Fruit fly (Drosophila melanogaster) whole organism, embryonic: ENCODE results near the gene Cyp12a4.

ENCODE experiments used
- Abd-B ChIP-seq: fragments of 200-800 bp; sonication (Bioruptor generic); optimal IDR thresholded peaks from 2 replicates; lab custom pipeline; 2018; ENCODE audit warnings: missing biosample characterization, mild to moderate bottlenecking, missing genetic modification characterization, moderate library complexity
- Aef1 ChIP-seq: fragments of 200-800 bp; sonication (Bioruptor generic); IDR thresholded peaks from 3 replicates; pipeline ENCODE4 v1.3.6; 2022; ENCODE audit warnings: missing biosample characterization, missing genetic modification characterization
- Atf6 ChIP-seq: fragments of 200-800 bp; sonication (Bioruptor generic); IDR thresholded peaks from 2 replicates; pipeline ENCODE4 v1.3.6; 2022; ENCODE audit warnings: missing biosample characterization, missing genetic modification characterization
- Awh ChIP-seq: fragments of 200-800 bp; sonication (Bioruptor generic); IDR thresholded peaks from 2 replicates; pipeline ENCODE4, ENCODE4 v1.3.6; 2022; ENCODE audit warnings: missing biosample characterization, missing genetic modification characterization
- C15 ChIP-seq: fragments of 200-800 bp; sonication (Bioruptor generic); IDR thresholded peaks from 3 replicates; pipeline ENCODE4 v1.3.6; 2022; ENCODE audit warnings: missing biosample characterization, missing genetic modification characterization
- CG10366 ChIP-seq: fragments of 200-800 bp; sonication (Bioruptor generic); IDR thresholded peaks from 2 replicates; pipeline ENCODE4 v1.3.6; 2022; ENCODE audit warnings: missing biosample characterization, missing genetic modification characterization
- CG10543 ChIP-seq: fragments of 200-800 bp; sonication (Bioruptor generic); optimal IDR thresholded peaks from 3 replicates; lab custom pipeline; 2017; ENCODE audit warnings: missing biosample characterization, mild to moderate bottlenecking, missing genetic modification characterization, moderate library complexity
- CG12299 ChIP-seq: fragments of 200-800 bp; sonication (Bioruptor generic); optimal IDR thresholded peaks from 2 replicates; lab custom pipeline; 2018; ENCODE audit warnings: missing biosample characterization, mild to moderate bottlenecking, missing genetic modification characterization
- CG13624 ChIP-seq: fragments of 200-800 bp; sonication (Bioruptor generic); optimal IDR thresholded peaks from 2 replicates; lab custom pipeline; 2016; ENCODE audit warnings: missing biosample characterization, missing genetic modification characterization
- CG17829 ChIP-seq: fragments of 200-800 bp; optimal IDR thresholded peaks from 2 replicates; lab custom pipeline; 2019; ENCODE audit warnings: missing biosample characterization, mild to moderate bottlenecking, missing genetic modification characterization, moderate library complexity
- CG3163 ChIP-seq: fragments of 200-800 bp; sonication (Bioruptor generic); optimal IDR thresholded peaks from 3 replicates; lab custom pipeline; 2016; ENCODE audit warnings: missing biosample characterization, missing genetic modification characterization
- CG34422 ChIP-seq: fragments of 200-800 bp; sonication (Bioruptor generic); IDR thresholded peaks from 3 replicates; pipeline ENCODE4 v1.3.6; 2022; ENCODE audit warnings: missing biosample characterization, missing genetic modification characterization
- CG3838 ChIP-seq: fragments of 200-800 bp; sonication (Bioruptor generic); optimal IDR thresholded peaks from 3 replicates; lab custom pipeline; 2016; ENCODE audit warnings: missing biosample characterization, missing genetic modification characterization
- CG3847 ChIP-seq: fragments of 200-800 bp; sonication (Bioruptor generic); IDR thresholded peaks from 2 replicates; pipeline ENCODE4 v1.3.6; 2022; ENCODE audit warnings: missing biosample characterization, missing genetic modification characterization
- CG42726 ChIP-seq: fragments of 200-800 bp; sonication (Bioruptor generic); IDR thresholded peaks from 2 replicates; pipeline ENCODE4 v1.3.6; 2022; ENCODE audit warnings: missing biosample characterization, missing genetic modification characterization; ENCODE audit not compliant: partially characterized antibody
- CG4328 ChIP-seq: fragments of 200-800 bp; sonication (Bioruptor generic); optimal IDR thresholded peaks from 3 replicates; lab custom pipeline; 2017; ENCODE audit warnings: missing biosample characterization, missing genetic modification reagents, missing genetic modification characterization
- CG4424 ChIP-seq: fragments of 200-800 bp; sonication (Bioruptor generic); optimal IDR thresholded peaks from 3 replicates; lab custom pipeline; 2016; ENCODE audit warnings: missing biosample characterization, missing genetic modification characterization
- CG4707 ChIP-seq: fragments of 200-800 bp; sonication (Bioruptor generic); optimal IDR thresholded peaks from 2 replicates; lab custom pipeline; 2018; ENCODE audit warnings: missing biosample characterization, mild to moderate bottlenecking, missing genetic modification characterization, moderate library complexity
- CG6254 ChIP-seq: fragments of 200-800 bp; sonication (Bioruptor generic); optimal IDR thresholded peaks from 3 replicates; lab custom pipeline; 2017; ENCODE audit warnings: mild to moderate bottlenecking, missing biosample characterization, missing genetic modification reagents, missing genetic modification characterization
- CG7839 ChIP-seq: fragments of 200-800 bp; sonication (Bioruptor generic); optimal IDR thresholded peaks from 3 replicates; lab custom pipeline; 2018; ENCODE audit warnings: missing biosample characterization, mild to moderate bottlenecking, missing genetic modification characterization, moderate library complexity
- CG8290 ChIP-seq, 3 experiments: fragments of 200-800 bp; sonication (Bioruptor generic); optimal IDR thresholded peaks; 2 replicates each; lab custom pipeline; 2016 to 2019; ENCODE audit warnings: missing biosample characterization in 3 of 3, missing genetic modification characterization in 3 of 3, mild to moderate bottlenecking in 2 of 3, moderate library complexity in 1 of 3
- CG8388 ChIP-seq: fragments of 200-800 bp; sonication (Bioruptor generic); optimal IDR thresholded peaks from 2 replicates; lab custom pipeline; 2019; ENCODE audit warnings: missing biosample characterization, mild to moderate bottlenecking, missing genetic modification characterization, moderate library complexity
- CG9817 ChIP-seq: fragments of 200-800 bp; sonication (Bioruptor generic); optimal IDR thresholded peaks from 2 replicates; lab custom pipeline; 2018; ENCODE audit warnings: missing biosample characterization, mild to moderate bottlenecking, missing genetic modification characterization, moderate library complexity
- Camta ChIP-seq: fragments of 200-800 bp; sonication (Bioruptor generic); optimal IDR thresholded peaks from 2 replicates; lab custom pipeline; 2016; ENCODE audit warnings: missing biosample characterization, missing genetic modification characterization
- D19A ChIP-seq: fragments of 200-800 bp; optimal IDR thresholded peaks from 3 replicates; lab custom pipeline; 2019; ENCODE audit warnings: missing biosample characterization, mild to moderate bottlenecking, missing genetic modification characterization, moderate library complexity
- Doc2 ChIP-seq: fragments of 200-800 bp; sonication (Bioruptor generic); IDR thresholded peaks from 2 replicates; pipeline ENCODE4 v1.3.6; 2022; ENCODE audit warnings: missing biosample characterization, missing genetic modification characterization
- Elba2 ChIP-seq: fragments of 200-800 bp; sonication (Bioruptor generic); optimal IDR thresholded peaks from 3 replicates; lab custom pipeline; 2016; ENCODE audit warnings: missing biosample characterization, missing genetic modification characterization
- Fer3 ChIP-seq: fragments of 200-800 bp; sonication (Bioruptor generic); optimal IDR thresholded peaks from 2 replicates; lab custom pipeline; 2018; ENCODE audit warnings: missing biosample characterization, mild to moderate bottlenecking, missing genetic modification characterization, moderate library complexity
- H15 ChIP-seq: fragments of 200-800 bp; sonication (Bioruptor generic); IDR thresholded peaks from 3 replicates; pipeline ENCODE4 v1.3.6; 2022; ENCODE audit warnings: missing biosample characterization, missing genetic modification characterization
- Hr51 ChIP-seq, 2 experiments: fragments of 200-800 bp; sonication (Bioruptor generic); optimal IDR thresholded peaks; 2 replicates in 1 of 2; 3 replicates in 1 of 2; lab custom pipeline; 2016 to 2018; ENCODE audit warnings: missing biosample characterization in 2 of 2, missing genetic modification characterization in 2 of 2, mild to moderate bottlenecking in 1 of 2, moderate library complexity in 1 of 2
- Nf-YA ChIP-seq: fragments of 200-800 bp; sonication (Bioruptor generic); IDR thresholded peaks from 2 replicates; pipeline ENCODE4 v1.3.6; 2022; ENCODE audit warnings: missing biosample characterization, missing genetic modification characterization
- NfI ChIP-seq: fragments of 200-800 bp; sonication (Bioruptor generic); optimal IDR thresholded peaks from 3 replicates; lab custom pipeline; 2018; ENCODE audit warnings: missing biosample characterization, mild to moderate bottlenecking, missing genetic modification characterization, moderate library complexity
- Ptx1 ChIP-seq: fragments of 200-800 bp; sonication (Bioruptor generic); IDR thresholded peaks from 2 replicates; pipeline ENCODE4 v1.3.6; 2022; ENCODE audit warnings: missing biosample characterization, missing genetic modification characterization
- Sry-β ChIP-seq: fragments of 200-800 bp; sonication (Bioruptor generic); optimal IDR thresholded peaks from 2 replicates; lab custom pipeline; 2018; ENCODE audit warnings: missing biosample characterization, mild to moderate bottlenecking, missing genetic modification characterization, moderate library complexity
- Stat92E ChIP-seq, 3 experiments: fragments of >200 bp in 2 of 3; fragments of 200-800 bp in 1 of 3; sonication (Bioruptor generic) in 1 of 3; optimal IDR thresholded peaks; 2 replicates each; lab custom pipeline; 2017 to 2019; ENCODE audit warnings: missing biosample characterization in 3 of 3, missing genetic modification characterization in 3 of 3, mild to moderate bottlenecking in 1 of 3, moderate library complexity in 1 of 3
- Trl ChIP-seq, 3 experiments: fragments of >200 bp in 2 of 3; fragments of 200-800 bp in 1 of 3; sonication (Bioruptor generic) in 1 of 3; optimal IDR thresholded peaks; 2 replicates in 1 of 3; 3 replicates in 2 of 3; lab custom pipeline; 2016 to 2017; ENCODE audit warnings: missing biosample characterization in 1 of 3, missing genetic modification characterization in 1 of 3
- aop ChIP-seq: fragments of 200-800 bp; sonication (Bioruptor generic); IDR thresholded peaks from 2 replicates; pipeline ENCODE4 v1.3.6; 2022; ENCODE audit warnings: missing biosample characterization, missing genetic modification characterization
- bowl ChIP-seq: fragments of 200-800 bp; sonication (Bioruptor generic); IDR thresholded peaks from 2 replicates; pipeline ENCODE4 v1.3.6; 2022; ENCODE audit warnings: missing biosample characterization, missing genetic modification characterization
- cas ChIP-seq: fragments of 200-800 bp; sonication (Bioruptor generic); IDR thresholded peaks from 2 replicates; pipeline ENCODE4 v1.3.6; 2022; ENCODE audit warnings: missing biosample characterization, missing genetic modification characterization
- danr ChIP-seq: fragments of 200-800 bp; sonication (Bioruptor generic); IDR thresholded peaks from 2 replicates; pipeline ENCODE4 v1.3.6; 2022; ENCODE audit warnings: missing biosample characterization, missing genetic modification characterization
- ewg ChIP-seq: fragments of 200-800 bp; sonication (Bioruptor generic); optimal IDR thresholded peaks from 3 replicates; lab custom pipeline; 2017; ENCODE audit warnings: mild to moderate bottlenecking, missing biosample characterization, missing genetic modification reagents, missing genetic modification characterization
- exex ChIP-seq: fragments of 200-800 bp; sonication (Bioruptor generic); optimal IDR thresholded peaks from 4 replicates; lab custom pipeline; 2018; ENCODE audit warnings: missing biosample characterization, mild to moderate bottlenecking, missing genetic modification characterization, moderate library complexity
- kni ChIP-seq: fragments of 200-800 bp; sonication (Bioruptor generic); optimal IDR thresholded peaks from 3 replicates; lab custom pipeline; 2017; ENCODE audit warnings: mild to moderate bottlenecking, missing biosample characterization, missing genetic modification reagents, missing genetic modification characterization
- nerfin-1 ChIP-seq: fragments of 200-800 bp; sonication (Bioruptor generic); optimal IDR thresholded peaks from 3 replicates; lab custom pipeline; 2019; ENCODE audit warnings: missing biosample characterization, mild to moderate bottlenecking, missing genetic modification characterization, moderate library complexity
- nerfin-2 ChIP-seq: fragments of 200-800 bp; sonication (Bioruptor generic); IDR thresholded peaks from 2 replicates; pipeline ENCODE4 v1.3.6; 2022; ENCODE audit warnings: missing biosample characterization, missing genetic modification characterization; ENCODE audit not compliant: partially characterized antibody
- row ChIP-seq: fragments of 200-800 bp; sonication (Bioruptor generic); IDR thresholded peaks from 3 replicates; pipeline ENCODE4 v1.3.6; 2022; ENCODE audit warnings: missing biosample characterization, missing genetic modification characterization
- sd ChIP-seq: fragments of 200-800 bp; sonication (Bioruptor generic); optimal IDR thresholded peaks from 3 replicates; lab custom pipeline; 2018; ENCODE audit warnings: missing biosample characterization, mild to moderate bottlenecking, missing genetic modification characterization, moderate library complexity
- sens ChIP-seq: fragments of 200-800 bp; sonication (Bioruptor generic); peaks from one replicate; lab custom pipeline; 2016; ENCODE audit warnings: missing biosample characterization, missing genetic modification characterization

The Cyp12a4 gene

DNA sequence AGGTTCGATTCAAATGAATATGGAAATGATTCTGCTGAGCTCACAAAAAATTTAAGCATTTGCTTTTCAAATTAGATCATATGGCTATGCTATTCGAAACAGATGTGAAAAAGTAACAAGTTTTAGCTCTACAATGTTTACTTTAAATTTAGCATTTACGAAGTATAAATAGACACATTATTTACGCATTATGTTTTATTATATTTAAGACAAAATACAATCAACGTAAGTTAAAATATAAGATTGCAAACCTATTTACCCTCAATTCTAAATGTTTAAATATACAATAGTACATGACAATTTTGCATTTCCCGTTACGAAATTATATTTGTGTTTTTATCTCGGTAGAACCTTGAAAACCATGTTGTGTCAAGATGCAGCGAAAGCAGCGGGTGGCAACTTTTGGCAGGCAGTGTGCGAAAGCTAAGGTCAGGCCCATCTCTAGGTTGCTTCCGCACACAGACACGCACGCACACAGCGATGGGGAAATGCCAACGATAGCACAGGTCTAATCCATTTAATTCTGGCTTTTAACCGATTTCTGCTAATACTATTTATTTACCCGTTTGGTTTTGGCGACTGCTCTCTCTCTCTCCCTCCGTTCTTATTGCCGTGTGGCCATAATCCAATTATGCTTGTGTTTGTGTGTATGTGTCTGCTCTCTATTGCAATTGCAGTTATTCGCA is 41.7 kb upstream of the Cyp12a4 start (continued):
- TF ChIP-seq CG3838 (GFP tag; lab: Kevin White, UChicago): no peak
- TF ChIP-seq sd (tag; lab: Kevin White, UChicago): no peak
- TF ChIP-seq CG7839: peak; percentile 42
- peak; percentile 39 for TF ChIP-seq CG9817
- peak; percentile 62; the same call in 1 of the 2 replicates for TF ChIP-seq Awh (GFP tag; lab: Robert Waterston, UW)
- peak; percentile 38; the same call in 1 of the 2 replicates for TF ChIP-seq CG3847 (GFP tag; lab: Robert Waterston, UW)
- TF ChIP-seq sens (GFP tag; lab: Kevin White, UChicago): peak; percentile 81
- TF ChIP-seq Ptx1 (GFP tag; lab: Robert Waterston, UW): no peak
- no peak for TF ChIP-seq Fer3 (tag; lab: Kevin White, UChicago)
- TF ChIP-seq Nf-YA (GFP tag; lab: Robert Waterston, UW): 0 out of 2 replicates have a peak, but pooled peaks have one; percentile 22
- TF ChIP-seq danr: no peak
- TF ChIP-seq aop (GFP tag; lab: Robert Waterston, UW): 0 out of 2 replicates have a peak, but pooled peaks have one; percentile 32
- TF ChIP-seq row (GFP tag; lab: Robert Waterston, UW): peak; percentile 56
- no peak for TF ChIP-seq exex
- no peak for TF ChIP-seq cas (GFP tag; lab: Robert Waterston, UW)
- TF ChIP-seq C15 (GFP tag; lab: Robert Waterston, UW): no peak
- no peak for TF ChIP-seq Aef1
- TF ChIP-seq D19A (tag; lab: Kevin White, UChicago): peak; percentile 14
- peak in 1 of 2 experiments; percentile 23 for TF ChIP-seq Hr51 (GFP tag; optimal IDR thresholded peaks at IDR 0.05; lab: Kevin White, UChicago)
- no peak for TF ChIP-seq CG6254 (GFP tag; lab: Kevin White, UChicago)
- no peak for TF ChIP-seq CG10543 (GFP tag; lab: Kevin White, UChicago)
- TF ChIP-seq CG34422 (GFP tag; lab: Robert Waterston, UW): 0 out of 3 replicates have a peak, but pooled peaks have one; percentile 18
- peak; percentile 51 for TF ChIP-seq CG4424 (GFP tag; lab: Kevin White, UChicago)
- TF ChIP-seq Sry-β (GFP tag; lab: Kevin White, UChicago): no peak
- TF ChIP-seq Trl (optimal IDR thresholded peaks at IDR 0.05; lab: Kevin White, UChicago): no peak
- no peak for TF ChIP-seq Trl (GFP tag; optimal IDR thresholded peaks at IDR 0.05; lab: Kevin White, UChicago)
- TF ChIP-seq nerfin-2 (GFP tag; lab: Robert Waterston, UW): no peak
- TF ChIP-seq CG10366: peak; percentile 22; the same call in 1 of the 2 replicates
- TF ChIP-seq CG42726 (GFP tag; lab: Robert Waterston, UW): no peak
- TF ChIP-seq CG13624 (GFP tag; lab: Kevin White, UChicago): no peak
- TF ChIP-seq CG8290 (GFP tag; optimal IDR thresholded peaks at IDR 0.05; lab: Kevin White, UChicago): no peak
- TF ChIP-seq CG8290 (tag; optimal IDR thresholded peaks at IDR 0.05; lab: Kevin White, UChicago): peak in 1 of 2 experiments; percentile 48
- TF ChIP-seq Doc2: no peak
- TF ChIP-seq Abd-B: no peak
- TF ChIP-seq bowl (GFP tag; lab: Robert Waterston, UW): 0 out of 2 replicates have a peak, but pooled peaks have one; percentile 12
- no peak for TF ChIP-seq Stat92E (GFP tag; optimal IDR thresholded peaks at IDR 0.05; lab: Kevin White, UChicago)
- TF ChIP-seq nerfin-1 (tag; lab: Kevin White, UChicago): no peak
- TF ChIP-seq CG8388 (GFP tag; lab: Kevin White, UChicago): peak; percentile 95
- no peak for TF ChIP-seq CG17829 (tag; lab: Kevin White, UChicago)
- TF ChIP-seq CG3163 (GFP tag; lab: Kevin White, UChicago): no peak
- TF ChIP-seq CG4707 (GFP tag; lab: Kevin White, UChicago): no peak
- TF ChIP-seq ewg (GFP tag; lab: Kevin White, UChicago): peak; percentile 20
- TF ChIP-seq Camta: peak; percentile 24
- no peak for TF ChIP-seq NfI (GFP tag; lab: Kevin White, UChicago)
- TF ChIP-seq Atf6 (GFP tag; lab: Robert Waterston, UW): 0 out of 2 replicates have a peak, but pooled peaks have one; percentile 13
- no peak for TF ChIP-seq H15 (GFP tag; lab: Robert Waterston, UW)
- TF ChIP-seq kni (GFP tag; lab: Kevin White, UChicago): no peak
- TF ChIP-seq CG4328: peak; percentile 14
- peak; percentile 85 for TF ChIP-seq Elba2 (GFP tag; lab: Kevin White, UChicago)
- TF ChIP-seq CG12299 (tag; lab: Kevin White, UChicago): no peak
